Worm (Caenorhabditis elegans) whole organism, midembryonic: ENCODE results near the gene col-103.
A peak's percentile ranks its signal among the peaks of the same experiment; 100 is the strongest.

Source experiments
- T22C8.4 ChIP-seq: fragments of 200-800 bp; sonication (Bioruptor generic); IDR thresholded peaks from 2 replicates; pipeline ENCODE4 v1.3.6; 2022; ENCODE audit warnings: missing genetic modification characterization, missing compliant biosample characterization
- cog-1 ChIP-seq: sonication (generic microtip); optimal IDR thresholded peaks from 2 replicates; lab custom pipeline; 2016; ENCODE audit warnings: missing genetic modification characterization, missing compliant biosample characterization
- flt-1 ChIP-seq: fragments of 200-800 bp; sonication (Bioruptor generic); IDR thresholded peaks from 2 replicates; pipeline ENCODE4 v1.3.6; 2022; ENCODE audit warnings: missing genetic modification characterization, missing compliant biosample characterization
- klf-2 ChIP-seq: fragments of 200-800 bp; sonication (Bioruptor generic); conservative IDR thresholded peaks from 2 replicates; pipeline ENCODE4 v1.3.6; 2022; ENCODE audit warnings: missing genetic modification reagents, missing genetic modification characterization, missing compliant biosample characterization
- med-1 ChIP-seq: sonication (generic microtip); optimal IDR thresholded peaks from 2 replicates; lab custom pipeline; 2017; ENCODE audit warnings: missing genetic modification characterization, mild to moderate bottlenecking, missing compliant biosample characterization, antibody characterized with exemption, missing genetic modification reagents; ENCODE audit not compliant: insufficient read depth
- ref-1 ChIP-seq: fragments of 200-800 bp; sonication (Bioruptor generic); conservative IDR thresholded peaks from 2 replicates; pipeline ENCODE4 v1.3.6; 2022; ENCODE audit warnings: missing genetic modification reagents, missing genetic modification characterization, missing compliant biosample characterization
- tab-1 ChIP-seq: fragments of 200-800 bp; sonication (Bioruptor generic); IDR thresholded peaks from 2 replicates; pipeline ENCODE4 v1.3.6; 2022; ENCODE audit warnings: missing genetic modification characterization, missing compliant biosample characterization
- ztf-23 ChIP-seq: fragments of 200-800 bp; sonication (Bioruptor generic); IDR thresholded peaks from 2 replicates; pipeline ENCODE4 v1.3.6; 2022; ENCODE audit warnings: missing genetic modification reagents, missing genetic modification characterization, missing compliant biosample characterization
- ztf-29 ChIP-seq: fragments of 200-800 bp; sonication (Bioruptor generic); IDR thresholded peaks from 2 replicates; pipeline ENCODE4 v1.3.6; 2022; ENCODE audit warnings: missing genetic modification reagents, missing genetic modification characterization, missing compliant biosample characterization

The col-103 gene

DNA sequence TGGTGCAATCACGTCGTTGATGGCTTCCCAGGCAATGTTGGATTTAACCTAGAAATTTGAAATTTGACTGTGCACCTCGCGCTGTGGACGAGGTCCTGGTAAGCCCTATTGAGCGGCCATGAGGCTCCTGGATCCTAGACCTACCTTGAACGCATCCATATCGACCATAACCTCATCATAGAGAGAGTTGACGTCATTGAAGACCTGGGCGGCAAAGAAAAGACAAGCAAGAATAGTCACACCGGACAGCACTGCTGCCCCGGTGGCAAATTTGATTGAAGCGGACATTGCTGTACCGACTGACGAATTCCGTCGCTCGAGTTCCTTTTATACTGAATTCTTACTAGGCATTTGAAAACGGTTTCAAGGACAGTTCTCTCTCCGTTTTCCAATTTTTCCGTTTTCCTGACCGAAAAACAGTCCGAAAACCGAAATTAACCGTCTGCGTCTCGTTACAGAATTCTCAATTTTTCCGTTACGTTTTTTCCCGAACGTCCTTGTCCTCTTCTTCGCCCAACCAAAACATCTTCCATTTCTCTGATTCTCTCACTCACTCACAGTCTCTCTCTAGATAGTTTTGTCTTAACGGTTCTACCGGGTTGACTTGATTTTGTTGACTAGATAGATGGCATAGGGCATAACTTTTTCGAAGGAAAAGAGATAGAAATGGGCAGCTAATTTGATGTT lies at the start of gene col-103:
Gene col-103, minus strand, starts transcription at position 302 of the 687 bp plus-strand sequence.
- no peak for TF ChIP-seq klf-2 (GFP tag; lab: Robert Waterston, UW)
- TF ChIP-seq med-1 (GFP tag; lab: Kevin White, UChicago), result no peak
- TF ChIP-seq tab-1 (GFP tag; lab: Robert Waterston, UW), result no peak
- no peak for TF ChIP-seq flt-1 (GFP tag; lab: Robert Waterston, UW)

ce11 chrIV:807027-807516 lies 43.6 kb upstream of the col-103 start, which contains the start of gene Y55F3BL.6:
Gene Y55F3BL.6 (minus strand): TSS chrIV:807077.
- no peak for TF ChIP-seq cog-1 (tag; lab: Kevin White, UChicago)
- no peak for TF ChIP-seq ztf-29 (GFP tag; lab: Robert Waterston, UW)
- no peak for TF ChIP-seq tab-1 (GFP tag; lab: Robert Waterston, UW)
- TF ChIP-seq klf-2 (GFP tag; lab: Robert Waterston, UW), result no peak
- TF ChIP-seq T22C8.4 (GFP tag; lab: Robert Waterston, UW), result no peak
- TF ChIP-seq ztf-23 (GFP tag; lab: Robert Waterston, UW), result no peak
- no peak for TF ChIP-seq med-1 (GFP tag; lab: Kevin White, UChicago)
- TF ChIP-seq flt-1 (GFP tag; lab: Robert Waterston, UW), result no peak
- no peak for TF ChIP-seq ref-1 (GFP tag; lab: Robert Waterston, UW)

- TF ChIP-seq med-1 (GFP tag; lab: Kevin White, UChicago), result no peak
- peak; percentile 59 for TF ChIP-seq T22C8.4 (GFP tag; lab: Robert Waterston, UW)
Measured at ce11 chrIV:805693-806092, 42.2 kb upstream of the col-103 start.

DNA sequence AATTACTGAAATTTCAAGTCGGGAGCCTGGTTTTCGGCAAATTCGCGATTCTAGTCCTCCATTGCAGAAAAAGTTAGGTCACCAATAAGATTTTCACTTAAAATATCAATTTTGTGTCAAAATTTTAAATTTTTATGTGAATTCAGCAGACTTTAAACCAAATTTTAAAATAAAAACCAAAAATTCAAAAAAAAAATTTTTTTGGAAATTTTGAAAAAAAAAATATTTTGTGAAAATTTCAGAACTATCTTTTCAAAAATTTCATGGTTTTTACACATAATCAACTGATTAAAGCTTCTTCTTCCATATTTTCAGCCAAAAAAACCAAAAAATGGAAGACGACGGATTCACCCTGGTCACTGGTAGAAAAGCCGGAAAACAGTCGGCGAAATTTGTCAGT lies 41.3 kb upstream of the col-103 start, which contains the start of gene Y55F3BL.4:
Gene Y55F3BL.4, plus strand, starts transcription at position 301 of the 400 bp plus-strand sequence.
- no peak for TF ChIP-seq ztf-29 (GFP tag; lab: Robert Waterston, UW)
- TF ChIP-seq cog-1 (tag; lab: Kevin White, UChicago), result no peak
- no peak for TF ChIP-seq ztf-23 (GFP tag; lab: Robert Waterston, UW)
- no peak for TF ChIP-seq klf-2 (GFP tag; lab: Robert Waterston, UW)
- no peak for TF ChIP-seq T22C8.4 (GFP tag; lab: Robert Waterston, UW)
- TF ChIP-seq flt-1 (GFP tag; lab: Robert Waterston, UW), result no peak
- no peak for TF ChIP-seq med-1 (GFP tag; lab: Kevin White, UChicago)
- TF ChIP-seq ref-1 (GFP tag; lab: Robert Waterston, UW), result no peak
- no peak for TF ChIP-seq tab-1 (GFP tag; lab: Robert Waterston, UW)

ce11 chrIV:801162-801561 lies 37.7 kb upstream of the col-103 start:
- TF ChIP-seq klf-2 (GFP tag; lab: Robert Waterston, UW) (no peak), flt-1 (GFP tag; lab: Robert Waterston, UW) (no peak), ref-1 (GFP tag; lab: Robert Waterston, UW) (no peak), cog-1 (tag; lab: Kevin White, UChicago) (no peak), ztf-29 (GFP tag; lab: Robert Waterston, UW) (no peak)

DNA sequence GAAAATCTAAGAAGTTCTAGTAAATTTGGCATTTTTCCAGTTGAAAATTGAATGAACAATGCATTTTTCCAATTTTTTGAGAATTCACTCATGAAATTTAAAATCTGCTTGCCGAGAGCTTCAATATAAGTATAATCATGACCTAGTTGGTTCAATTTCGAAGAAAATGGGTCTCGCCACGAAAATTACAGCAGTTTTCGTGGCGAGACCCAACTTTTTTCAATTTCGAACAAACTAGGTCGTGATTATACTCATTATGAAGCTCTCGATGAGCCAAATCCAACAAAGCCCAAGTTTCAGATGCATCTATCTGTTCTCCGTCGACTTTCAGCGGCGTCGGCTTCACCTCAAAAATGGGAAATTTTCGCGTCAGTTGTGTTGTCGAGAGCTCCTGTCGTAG lies 37.0 kb upstream of the col-103 start, which contains the start of gene mrpl-46:
Gene mrpl-46, plus strand, starts transcription at position 301 of the 400 bp plus-strand sequence.
- TF ChIP-seq T22C8.4 (GFP tag; lab: Robert Waterston, UW) (no peak), ztf-29 (GFP tag; lab: Robert Waterston, UW) (no peak), cog-1 (tag; lab: Kevin White, UChicago) (no peak), ztf-23 (GFP tag; lab: Robert Waterston, UW) (no peak)

DNA sequence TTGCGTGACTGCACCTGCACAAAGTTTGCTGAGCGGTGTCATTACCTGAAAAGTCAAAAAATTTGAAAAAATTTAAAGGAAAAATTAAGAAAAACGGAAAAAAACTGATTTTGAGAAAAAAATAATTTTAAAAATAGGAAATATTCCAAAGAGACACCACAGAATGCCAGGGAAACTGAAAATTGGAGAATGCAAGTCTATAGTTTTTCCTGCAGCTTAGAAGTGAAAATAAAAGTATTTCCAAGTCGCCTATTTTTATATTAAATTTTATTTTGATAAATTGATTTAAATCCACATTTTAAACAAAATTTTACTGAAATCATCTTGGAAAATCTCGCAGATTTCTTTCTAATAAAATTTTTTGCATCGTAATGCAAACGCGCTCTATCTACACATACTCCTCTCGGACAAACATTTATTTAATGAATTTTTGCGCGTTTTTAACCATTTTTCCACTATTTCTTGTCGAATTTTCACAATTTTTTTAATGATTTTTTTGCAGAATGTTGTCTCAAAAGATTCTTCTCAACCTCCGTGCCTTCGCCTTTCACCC lies 33.1 kb upstream of the col-103 start, which contains the start of the genes F56B3.11 and ech-5:
Gene F56B3.11, minus strand, starts transcription at position 51 of the 553 bp plus-strand sequence.
Gene ech-5, plus strand, starts transcription at position 503 of the 553 bp plus-strand sequence.
- peak; percentile 44; the same call in 1 of the 2 replicates for TF ChIP-seq flt-1 (GFP tag; lab: Robert Waterston, UW)
- peak; percentile 79 for TF ChIP-seq ztf-23 (GFP tag; lab: Robert Waterston, UW)
- no peak for TF ChIP-seq tab-1 (GFP tag; lab: Robert Waterston, UW)
- peak; percentile 81 for TF ChIP-seq klf-2 (GFP tag; lab: Robert Waterston, UW)
- TF ChIP-seq ref-1 (GFP tag; lab: Robert Waterston, UW), result no peak
- TF ChIP-seq cog-1 (tag; lab: Kevin White, UChicago), result peak; percentile 87
- no peak; the same call in 1 of the 2 replicates for TF ChIP-seq ztf-29 (GFP tag; lab: Robert Waterston, UW)
- no peak for TF ChIP-seq med-1 (GFP tag; lab: Kevin White, UChicago)
- TF ChIP-seq T22C8.4 (GFP tag; lab: Robert Waterston, UW), result no peak

DNA sequence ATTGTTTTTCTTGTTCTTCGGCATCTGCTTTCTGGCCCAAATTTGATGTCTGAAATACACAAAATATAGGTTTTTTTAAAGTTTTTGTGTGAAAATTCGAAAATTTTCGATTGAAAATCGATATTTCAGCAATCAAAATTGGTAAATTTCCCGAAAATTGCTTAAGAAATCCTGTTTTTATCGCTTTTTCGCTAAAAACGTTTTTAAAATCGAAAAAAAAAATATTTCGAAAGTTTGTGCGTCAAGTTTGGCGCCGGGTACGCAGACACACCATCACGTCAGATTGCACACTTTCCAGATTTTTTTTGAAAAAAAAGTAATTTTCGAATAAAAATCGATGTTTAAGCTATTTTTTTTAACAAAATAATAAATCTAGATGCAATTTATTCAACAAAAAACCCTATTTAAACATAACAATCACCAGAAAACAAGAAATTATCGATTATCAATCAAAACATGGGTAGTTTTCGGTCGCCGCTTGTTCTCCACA lies 31.9 kb upstream of the col-103 start, which contains the start of gene skr-18:
Gene skr-18, minus strand, starts transcription at position 51 of the 490 bp plus-strand sequence.
- TF ChIP-seq tab-1 (GFP tag; lab: Robert Waterston, UW) (no peak), med-1 (GFP tag; lab: Kevin White, UChicago) (no peak), ztf-23 (GFP tag; lab: Robert Waterston, UW) (no peak), T22C8.4 (GFP tag; lab: Robert Waterston, UW) (no peak), flt-1 (GFP tag; lab: Robert Waterston, UW) (no peak), klf-2 (GFP tag; lab: Robert Waterston, UW) (no peak), ztf-29 (GFP tag; lab: Robert Waterston, UW) (no peak), cog-1 (tag; lab: Kevin White, UChicago) (no peak), ref-1 (GFP tag; lab: Robert Waterston, UW) (no peak)
